Worm (Caenorhabditis elegans): ENCODE data around the gene F02A9.7.

F02A9.7 gene

ce11 chrIII:9052371-9052978 is 23.0 kb downstream of the F02A9.7 start (continued):
- TF ChIP-seq unc-42 (tag; optimal IDR thresholded peaks at IDR 0.05) (peak; percentile 50), odd-2 (tag; optimal IDR thresholded peaks at IDR 0.05) (no peak), dve-1 (tag; optimal IDR thresholded peaks at IDR 0.05) (no peak), ref-2 (tag; optimal IDR thresholded peaks at IDR 0.05) (no peak), ttx-3 (tag; optimal IDR thresholded peaks at IDR 0.05) (no peak), ceh-6 (GFP tag; optimal IDR thresholded peaks at IDR 0.05) (no peak), ceh-30 (tag; optimal IDR thresholded peaks at IDR 0.05) (peak; percentile 71), pat-9 (tag; optimal IDR thresholded peaks at IDR 0.05) (no peak), npax-4 (tag; optimal IDR thresholded peaks at IDR 0.05) (no peak), hlh-8 (tag; optimal IDR thresholded peaks at IDR 0.05) (no peak), sox-4 (tag; optimal IDR thresholded peaks at IDR 0.05) (peak; percentile 10)

ce11 chrIII:9051714-9052113 is 23.7 kb downstream of the F02A9.7 start:
- no peak for TF ChIP-seq nfya-1 (tag; optimal IDR thresholded peaks at IDR 0.05)
- TF ChIP-seq sdc-2 (tag; optimal IDR thresholded peaks at IDR 0.05) = no peak
- no peak for TF ChIP-seq ceh-22 (tag; optimal IDR thresholded peaks at IDR 0.05)
- TF ChIP-seq fkh-6 (tag; optimal IDR thresholded peaks at IDR 0.05) = no peak
- TF ChIP-seq tbx-7 (tag; optimal IDR thresholded peaks at IDR 0.05) = no peak
- TF ChIP-seq ahr-1 (tag; optimal IDR thresholded peaks at IDR 0.05) = no peak
- TF ChIP-seq lim-6 (tag; optimal IDR thresholded peaks at IDR 0.05) = no peak
- TF ChIP-seq fax-1 (tag; optimal IDR thresholded peaks at IDR 0.05) = no peak
- no peak for TF ChIP-seq ceh-30 (tag; optimal IDR thresholded peaks at IDR 0.05)
- TF ChIP-seq zip-5 (tag; optimal IDR thresholded peaks at IDR 0.05) = no peak
- TF ChIP-seq pax-1 (tag; optimal IDR thresholded peaks at IDR 0.05) = no peak
- TF ChIP-seq sox-4 (tag; optimal IDR thresholded peaks at IDR 0.05) = no peak
- TF ChIP-seq pha-4 (tag; optimal IDR thresholded peaks at IDR 0.05) = no peak
- TF ChIP-seq pros-1 (tag; optimal IDR thresholded peaks at IDR 0.05) = no peak
- no peak for TF ChIP-seq ceh-2 (tag; optimal IDR thresholded peaks at IDR 0.05)
- TF ChIP-seq hlh-13 (GFP tag; optimal IDR thresholded peaks at IDR 0.05) = no peak
- TF ChIP-seq ref-2 (tag; optimal IDR thresholded peaks at IDR 0.05) = no peak
- TF ChIP-seq odd-2 (tag; optimal IDR thresholded peaks at IDR 0.05) = no peak

- TF ChIP-seq ceh-34 (tag; optimal IDR thresholded peaks at IDR 0.05) = no peak
- no peak for TF ChIP-seq mec-3 (tag; optimal IDR thresholded peaks at IDR 0.05; ENCODE audit: borderline replicate concordance)
- TF ChIP-seq rnt-1 (tag; optimal IDR thresholded peaks at IDR 0.05) = no peak
- peak; percentile 49 for TF ChIP-seq ama-1 (optimal IDR thresholded peaks at IDR 0.05)
- no peak for TF ChIP-seq tbx-7 (tag; optimal IDR thresholded peaks at IDR 0.05)
- TF ChIP-seq ceh-31 (tag; optimal IDR thresholded peaks at IDR 0.05) = no peak
- TF ChIP-seq K02D7.2 (tag; optimal IDR thresholded peaks at IDR 0.05) = peak; percentile 27
- TF ChIP-seq nhr-11 (tag; optimal IDR thresholded peaks at IDR 0.05) = no peak
- TF ChIP-seq ceh-22 (tag; optimal IDR thresholded peaks at IDR 0.05) = no peak
- no peak for TF ChIP-seq pag-3 (tag; optimal IDR thresholded peaks at IDR 0.05; ENCODE audit: borderline replicate concordance)
- TF ChIP-seq pha-2 (tag; optimal IDR thresholded peaks at IDR 0.05) = no peak
- no peak for TF ChIP-seq elt-2 (tag; optimal IDR thresholded peaks at IDR 0.05)
- TF ChIP-seq fax-1 (tag; optimal IDR thresholded peaks at IDR 0.05) = no peak
- no peak for TF ChIP-seq hlh-30 (tag; optimal IDR thresholded peaks at IDR 0.05; ENCODE audit: insufficient read depth)
- no peak for TF ChIP-seq ceh-6 (GFP tag; optimal IDR thresholded peaks at IDR 0.05)
- TF ChIP-seq hlh-15 (tag; optimal IDR thresholded peaks at IDR 0.05) = no peak
- no peak for TF ChIP-seq dve-1 (tag; optimal IDR thresholded peaks at IDR 0.05)
- no peak for TF ChIP-seq ceh-24 (tag; optimal IDR thresholded peaks at IDR 0.05)
- no peak for TF ChIP-seq lim-6 (tag; optimal IDR thresholded peaks at IDR 0.05)
- peak; percentile 15 for TF ChIP-seq T23F11.4 (GFP tag; optimal IDR thresholded peaks at IDR 0.05)
- no peak for TF ChIP-seq ahr-1 (tag; optimal IDR thresholded peaks at IDR 0.05)
- TF ChIP-seq unc-55 (GFP tag; optimal IDR thresholded peaks at IDR 0.05) = peak; percentile 89
- TF ChIP-seq sox-2 (GFP tag; IDR thresholded peaks at IDR 0.05) = no peak
- no peak for TF ChIP-seq Y22D7AL.16 (tag; optimal IDR thresholded peaks at IDR 0.05)
- no peak for TF ChIP-seq fkh-10 (GFP tag; optimal IDR thresholded peaks at IDR 0.05)
- no peak for TF ChIP-seq ceh-19 (GFP tag; optimal IDR thresholded peaks at IDR 0.05)
- TF ChIP-seq ceh-30 (tag; optimal IDR thresholded peaks at IDR 0.05) = peak; percentile 78
- no peak for TF ChIP-seq ref-2 (tag; optimal IDR thresholded peaks at IDR 0.05)
These were observed 24.3 kb downstream of the F02A9.7 start for ce11 chrIII:9051119-9051597.

Data from whole organism, late embryonic.